Fruit fly (Drosophila melanogaster) whole organism, embryonic: ENCODE results near the gene Eip63F-1.

Experiments used
- BEAF-32 ChIP-seq: fragments of 200-800 bp; sonication (Bioruptor generic); optimal IDR thresholded peaks from 3 replicates; lab custom pipeline; 2017; ENCODE audit warnings: missing biosample characterization, missing genetic modification characterization, mild to moderate bottlenecking, moderate library complexity, missing genetic modification reagents
- CG10274 ChIP-seq: fragments of 200-800 bp; sonication (Bioruptor generic); optimal IDR thresholded peaks from 3 replicates; lab custom pipeline; 2017; ENCODE audit warnings: missing biosample characterization, mild to moderate bottlenecking, missing genetic modification characterization
- CG11247 ChIP-seq: fragments of 200-800 bp; sonication (Bioruptor generic); IDR thresholded peaks from 2 replicates; pipeline ENCODE4 v1.3.6; 2022; ENCODE audit warnings: missing biosample characterization, missing genetic modification characterization
- CG12219 ChIP-seq: fragments of 200-800 bp; sonication (Bioruptor generic); optimal IDR thresholded peaks from 3 replicates; lab custom pipeline; 2018; ENCODE audit warnings: missing biosample characterization, mild to moderate bottlenecking, missing genetic modification characterization
- CG13123 ChIP-seq: fragments of 200-800 bp; sonication (Bioruptor generic); optimal IDR thresholded peaks from 2 replicates; lab custom pipeline; 2016; ENCODE audit warnings: missing biosample characterization, missing genetic modification characterization
- CG16813 ChIP-seq: fragments of 200-800 bp; sonication (Bioruptor generic); IDR thresholded peaks from 3 replicates; pipeline ENCODE4 v1.3.6; 2022; ENCODE audit warnings: missing biosample characterization, missing genetic modification characterization; ENCODE audit not compliant: partially characterized antibody
- CG17612 ChIP-seq: fragments of 200-800 bp; sonication (Bioruptor generic); IDR thresholded peaks from 2 replicates; pipeline ENCODE4 v1.3.6; 2022; ENCODE audit warnings: missing biosample characterization, missing genetic modification characterization
- CG2129 ChIP-seq: fragments of 200-800 bp; sonication (Bioruptor generic); IDR thresholded peaks from 2 replicates; pipeline ENCODE4 v1.3.6; 2022; ENCODE audit warnings: missing biosample characterization, missing genetic modification characterization; ENCODE audit not compliant: partially characterized antibody
- CG2678 ChIP-seq: fragments of 200-800 bp; sonication (Bioruptor generic); optimal IDR thresholded peaks from 3 replicates; lab custom pipeline; 2019; ENCODE audit warnings: missing biosample characterization, mild to moderate bottlenecking, missing genetic modification characterization, moderate library complexity
- CG2889 ChIP-seq: fragments of 200-800 bp; sonication (Bioruptor generic); IDR thresholded peaks from 3 replicates; pipeline ENCODE4 v1.3.6; 2022; ENCODE audit warnings: missing biosample characterization, missing genetic modification characterization
- CG30020 ChIP-seq: fragments of 200-800 bp; optimal IDR thresholded peaks from 2 replicates; lab custom pipeline; 2019; ENCODE audit warnings: missing biosample characterization, mild to moderate bottlenecking, missing genetic modification characterization, moderate library complexity
- CG30431 ChIP-seq: fragments of 200-800 bp; sonication (Bioruptor generic); optimal IDR thresholded peaks from 2 replicates; lab custom pipeline; 2017; ENCODE audit warnings: missing biosample characterization, missing genetic modification characterization
- CG34376 ChIP-seq: fragments of 200-800 bp; sonication (Bioruptor generic); optimal IDR thresholded peaks from 2 replicates; lab custom pipeline; 2018; ENCODE audit warnings: missing biosample characterization, mild to moderate bottlenecking, missing genetic modification characterization
- CG3838 ChIP-seq: fragments of 200-800 bp; sonication (Bioruptor generic); optimal IDR thresholded peaks from 3 replicates; lab custom pipeline; 2016; ENCODE audit warnings: missing biosample characterization, missing genetic modification characterization
- CG3995 ChIP-seq: fragments of 200-800 bp; sonication (Bioruptor generic); optimal IDR thresholded peaks from 3 replicates; lab custom pipeline; 2016; ENCODE audit warnings: missing biosample characterization, missing genetic modification characterization
- CG4282 ChIP-seq: fragments of 200-800 bp; sonication (Bioruptor generic); optimal IDR thresholded peaks from 2 replicates; lab custom pipeline; 2016; ENCODE audit warnings: missing biosample characterization, missing genetic modification characterization
- CG7372 ChIP-seq: fragments of 200-800 bp; sonication (Bioruptor generic); IDR thresholded peaks from 2 replicates; pipeline ENCODE4 v1.3.6; 2022; ENCODE audit warnings: missing biosample characterization, missing genetic modification characterization
- CG8944 ChIP-seq: fragments of 200-800 bp; sonication (Bioruptor generic); optimal IDR thresholded peaks from 3 replicates; lab custom pipeline; 2016; ENCODE audit warnings: missing biosample characterization, missing genetic modification characterization
- CG9817 ChIP-seq: fragments of 200-800 bp; sonication (Bioruptor generic); optimal IDR thresholded peaks from 2 replicates; lab custom pipeline; 2018; ENCODE audit warnings: missing biosample characterization, mild to moderate bottlenecking, missing genetic modification characterization, moderate library complexity
- CHES-1-like ChIP-seq: fragments of 200-800 bp; sonication (Bioruptor generic); optimal IDR thresholded peaks from 2 replicates; lab custom pipeline; 2016; ENCODE audit warnings: missing biosample characterization, missing genetic modification characterization
- CrebB ChIP-seq: fragments of 200-800 bp; sonication (Bioruptor generic); optimal IDR thresholded peaks from 3 replicates; lab custom pipeline; 2018; ENCODE audit warnings: missing biosample characterization, mild to moderate bottlenecking, missing genetic modification characterization
- Drgx ChIP-seq: fragments of 200-800 bp; sonication (Bioruptor generic); IDR thresholded peaks from 2 replicates; pipeline ENCODE4 v1.3.6; 2022; ENCODE audit warnings: missing biosample characterization, missing genetic modification characterization
- Fer1 ChIP-seq: fragments of 200-800 bp; sonication (Bioruptor generic); optimal IDR thresholded peaks from 2 replicates; lab custom pipeline; 2017; ENCODE audit warnings: missing biosample characterization, mild to moderate bottlenecking, missing genetic modification characterization
- MBD-R2 ChIP-seq: fragments of 200-800 bp; sonication (Bioruptor generic); IDR thresholded peaks from 2 replicates; pipeline ENCODE4 v1.3.6; 2022; ENCODE audit warnings: missing biosample characterization, missing genetic modification characterization
- MESR4 ChIP-seq: fragments of 200-800 bp; sonication (Bioruptor generic); optimal IDR thresholded peaks from 2 replicates; lab custom pipeline; 2018; ENCODE audit warnings: missing biosample characterization, mild to moderate bottlenecking, missing genetic modification characterization, moderate library complexity
- Ptx1 ChIP-seq: fragments of 200-800 bp; sonication (Bioruptor generic); IDR thresholded peaks from 2 replicates; pipeline ENCODE4 v1.3.6; 2022; ENCODE audit warnings: missing biosample characterization, missing genetic modification characterization
- Rx ChIP-seq: fragments of 200-800 bp; sonication (Bioruptor generic); IDR thresholded peaks from 2 replicates; pipeline ENCODE4 v1.3.6; 2022; ENCODE audit warnings: missing biosample characterization, missing genetic modification characterization
- Stat92E ChIP-seq, 3 experiments: fragments of >200 bp in 2 of 3; fragments of 200-800 bp in 1 of 3; sonication (Bioruptor generic) in 1 of 3; optimal IDR thresholded peaks; 2 replicates each; lab custom pipeline; 2017 to 2019; ENCODE audit warnings: missing biosample characterization in 3 of 3, missing genetic modification characterization in 3 of 3, mild to moderate bottlenecking in 1 of 3, moderate library complexity in 1 of 3
- TFAM ChIP-seq: fragments of 200-800 bp; sonication (Bioruptor generic); optimal IDR thresholded peaks from 2 replicates; lab custom pipeline; 2017; ENCODE audit warnings: missing biosample characterization, missing genetic modification characterization, inconsistent platforms
- ab ChIP-seq: fragments of 200-800 bp; sonication (Bioruptor generic); optimal IDR thresholded peaks from 2 replicates; lab custom pipeline; 2016; ENCODE audit warnings: missing biosample characterization, missing genetic modification characterization
- abd-A ChIP-seq: fragments of 200-800 bp; sonication (Bioruptor generic); optimal IDR thresholded peaks from 3 replicates; lab custom pipeline; 2019; ENCODE audit warnings: missing biosample characterization, mild to moderate bottlenecking, missing genetic modification characterization, moderate library complexity
- amos ChIP-seq: fragments of 200-800 bp; sonication (Bioruptor generic); IDR thresholded peaks from 2 replicates; pipeline ENCODE4 v1.3.6; 2022; ENCODE audit warnings: missing biosample characterization, missing genetic modification characterization; ENCODE audit not compliant: partially characterized antibody
- ase ChIP-seq: fragments of 200-800 bp; sonication (Bioruptor generic); IDR thresholded peaks from 3 replicates; pipeline ENCODE4 v1.3.6; 2022; ENCODE audit warnings: missing biosample characterization, missing genetic modification characterization
- cato ChIP-seq: fragments of 200-800 bp; sonication (Bioruptor generic); optimal IDR thresholded peaks from 2 replicates; lab custom pipeline; 2016; ENCODE audit warnings: missing biosample characterization, missing genetic modification characterization, borderline replicate concordance
- disco-r ChIP-seq: fragments of 200-800 bp; sonication (Bioruptor generic); optimal IDR thresholded peaks from 2 replicates; lab custom pipeline; 2016; ENCODE audit warnings: missing biosample characterization, missing genetic modification characterization
- en ChIP-seq: fragments of 200-800 bp; sonication (Bioruptor generic); optimal IDR thresholded peaks from 2 replicates; lab custom pipeline; 2016; ENCODE audit warnings: missing biosample characterization, missing genetic modification characterization
- esg ChIP-seq: fragments of 200-800 bp; sonication (Bioruptor generic); conservative IDR thresholded peaks from 2 replicates; pipeline ENCODE4 v1.3.6; 2022; ENCODE audit warnings: missing biosample characterization, missing genetic modification characterization
- fru ChIP-seq: fragments of >200 bp; optimal IDR thresholded peaks from 2 replicates; lab custom pipeline; 2017
- insv ChIP-seq, 2 experiments: fragments of 200-800 bp; sonication (Bioruptor generic); optimal IDR thresholded peaks; 3 replicates each; lab custom pipeline; 2016 to 2018; ENCODE audit warnings: missing biosample characterization in 2 of 2, missing genetic modification characterization in 2 of 2
- jigr1 ChIP-seq: fragments of 200-800 bp; sonication (Bioruptor generic); IDR thresholded peaks from 3 replicates; pipeline ENCODE4 v1.3.6; 2022; ENCODE audit warnings: missing biosample characterization, missing genetic modification characterization
- kah ChIP-seq: fragments of 200-800 bp; sonication (Bioruptor generic); optimal IDR thresholded peaks from 2 replicates; lab custom pipeline; 2018; ENCODE audit warnings: missing biosample characterization, mild to moderate bottlenecking, missing genetic modification characterization
- lmd ChIP-seq: fragments of 200-800 bp; sonication (Bioruptor generic); IDR thresholded peaks from 2 replicates; pipeline ENCODE4 v1.3.6; 2022; ENCODE audit warnings: missing biosample characterization, missing genetic modification characterization
- mirr ChIP-seq: fragments of 200-800 bp; sonication (Bioruptor generic); optimal IDR thresholded peaks from 3 replicates; lab custom pipeline; 2018; ENCODE audit warnings: missing biosample characterization, mild to moderate bottlenecking, missing genetic modification characterization
- prd ChIP-seq, 3 experiments: fragments of >200 bp in 2 of 3; fragments of 200-800 bp in 1 of 3; sonication (Bioruptor generic) in 1 of 3; optimal IDR thresholded peaks in 2 of 3; IDR thresholded peaks in 1 of 3; 2 replicates in 2 of 3; 3 replicates in 1 of 3; pipeline versions ENCODE4 v1.3.6 to Lab custom; 2017 to 2022; ENCODE audit warnings: missing biosample characterization in 1 of 3, missing genetic modification characterization in 1 of 3
- salm ChIP-seq: fragments of 200-800 bp; sonication (Bioruptor generic); optimal IDR thresholded peaks from 2 replicates; lab custom pipeline; 2018; ENCODE audit warnings: missing biosample characterization, mild to moderate bottlenecking, missing genetic modification characterization
- sens ChIP-seq: fragments of 200-800 bp; sonication (Bioruptor generic); peaks from one replicate; lab custom pipeline; 2016; ENCODE audit warnings: missing biosample characterization, missing genetic modification characterization
- ssp ChIP-seq: fragments of 200-800 bp; sonication (Bioruptor generic); IDR thresholded peaks from 2 replicates; pipeline ENCODE4 v1.3.6; 2022; ENCODE audit warnings: missing biosample characterization, missing genetic modification characterization
- tup ChIP-seq: fragments of 200-800 bp; sonication (Bioruptor generic); optimal IDR thresholded peaks from 2 replicates; lab custom pipeline; 2016; ENCODE audit warnings: missing biosample characterization, mild to moderate bottlenecking, missing genetic modification characterization, moderate library complexity
- wor ChIP-seq: fragments of 200-800 bp; sonication (Bioruptor generic); IDR thresholded peaks from 2 replicates; pipeline ENCODE4 v1.3.6; 2022; ENCODE audit warnings: missing biosample characterization, missing genetic modification characterization

The Eip63F-1 gene

DNA sequence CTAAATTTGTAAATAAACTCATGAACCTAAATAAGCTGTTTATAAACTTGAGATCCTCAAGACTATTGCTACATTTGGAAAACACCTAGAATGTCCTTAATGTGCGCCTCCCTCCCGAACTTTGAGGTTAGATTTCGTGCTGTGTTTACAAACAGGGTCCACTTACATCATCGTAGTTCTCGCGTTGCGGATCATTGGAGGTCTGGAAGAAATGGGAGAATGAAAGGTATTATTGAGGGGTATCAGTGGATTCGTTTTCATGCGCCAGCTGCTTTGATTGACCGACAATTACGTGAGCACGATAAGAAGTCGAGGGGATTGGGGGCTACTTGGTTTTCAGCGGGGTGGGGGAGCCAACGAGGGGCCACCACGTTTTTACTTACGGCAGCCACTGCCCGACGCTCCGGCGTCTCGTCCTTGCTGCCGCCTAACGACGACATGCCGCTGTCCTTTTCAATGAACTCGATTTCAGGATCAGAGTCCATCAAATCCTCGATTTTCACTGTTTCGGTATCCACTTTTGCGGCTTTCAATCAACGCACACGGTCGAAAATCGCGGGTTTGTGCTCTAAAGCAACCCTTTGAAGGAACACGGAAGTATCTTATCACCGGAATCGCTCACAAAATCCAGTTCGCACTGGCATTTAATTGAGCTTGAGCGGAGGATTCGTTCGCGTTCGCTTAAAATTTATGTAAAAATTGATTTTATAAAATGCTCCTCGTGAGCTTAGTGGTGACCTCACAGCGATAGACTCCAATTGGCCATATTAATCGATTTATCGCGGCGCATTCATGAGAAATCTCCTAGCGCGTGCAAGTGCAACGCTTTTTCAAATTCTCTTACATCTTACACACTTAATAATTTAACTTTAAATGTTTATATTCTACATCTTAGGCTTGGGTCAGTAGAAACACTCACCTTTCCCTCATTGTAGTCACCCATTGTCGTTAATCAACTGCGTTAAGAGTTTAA lies 26.3 kb downstream of the Eip63F-1 start (continued):
- TF ChIP-seq CG2129 (GFP tag; lab: Robert Waterston, UW) (0 out of 2 replicates have a peak, but pooled peaks have one; percentile 27), Ptx1 (GFP tag; lab: Robert Waterston, UW) (no peak), Fer1 (GFP tag; lab: Kevin White, UChicago) (no peak), cato (GFP tag; lab: Kevin White, UChicago) (no peak), fru (lab: Kevin White, UChicago) (no peak), CG12219 (GFP tag; lab: Kevin White, UChicago) (no peak), abd-A (no peak), BEAF-32 (GFP tag; lab: Kevin White, UChicago) (peak; percentile 74), CrebB (tag; lab: Kevin White, UChicago) (no peak), CHES-1-like (GFP tag; lab: Kevin White, UChicago) (peak; percentile 2), MESR4 (GFP tag; lab: Kevin White, UChicago) (peak; percentile 79), mirr (GFP tag; lab: Kevin White, UChicago) (no peak), Rx (GFP tag; lab: Robert Waterston, UW) (no peak), CG16813 (GFP tag; lab: Robert Waterston, UW) (peak; percentile 55; the same call in 2 of the 3 replicates), CG10274 (GFP tag; lab: Kevin White, UChicago) (no peak), ssp (GFP tag; lab: Robert Waterston, UW) (no peak), CG13123 (GFP tag; lab: Kevin White, UChicago) (no peak), CG8944 (no peak), ase (GFP tag; lab: Robert Waterston, UW) (no peak), TFAM (no peak), CG7372 (GFP tag; lab: Robert Waterston, UW) (no peak), insv (GFP tag; optimal IDR thresholded peaks at IDR 0.05; lab: Kevin White, UChicago) (no peak), MBD-R2 (GFP tag; lab: Robert Waterston, UW) (peak; percentile 31; the same call in 1 of the 2 replicates), CG30020 (no peak), esg (GFP tag; lab: Robert Waterston, UW) (no peak), CG2678 (no peak), kah (GFP tag; lab: Kevin White, UChicago) (no peak), amos (GFP tag; lab: Robert Waterston, UW) (peak; percentile 61; the same call in 1 of the 2 replicates), CG17612 (GFP tag; lab: Robert Waterston, UW) (no peak), en (GFP tag; lab: Kevin White, UChicago) (no peak), CG34376 (no peak), ab (GFP tag; lab: Kevin White, UChicago) (no peak), prd (optimal IDR thresholded peaks at IDR 0.05; lab: Kevin White, UChicago) (no peak), prd (GFP tag; IDR thresholded peaks at IDR 0.05; lab: Robert Waterston, UW) (no peak), CG3995 (GFP tag; lab: Kevin White, UChicago) (peak; percentile 26), CG4282 (GFP tag; lab: Kevin White, UChicago) (no peak), CG9817 (tag; lab: Kevin White, UChicago) (no peak), Drgx (GFP tag; lab: Robert Waterston, UW) (no peak), CG30431 (no peak), CG2889 (GFP tag; lab: Robert Waterston, UW) (no peak), tup (GFP tag; lab: Kevin White, UChicago) (no peak), wor (GFP tag; lab: Robert Waterston, UW) (no peak), CG11247 (GFP tag; lab: Robert Waterston, UW) (no peak), jigr1 (GFP tag; lab: Robert Waterston, UW) (no peak), lmd (GFP tag; lab: Robert Waterston, UW) (no peak), salm (tag; lab: Kevin White, UChicago) (no peak), CG3838 (GFP tag; lab: Kevin White, UChicago) (no peak), Stat92E (GFP tag; optimal IDR thresholded peaks at IDR 0.05; lab: Kevin White, UChicago) (no peak), disco-r (GFP tag; lab: Kevin White, UChicago) (no peak), sens (peak; percentile 84)
